Worm (Caenorhabditis elegans) whole organism, L3 larva: ENCODE measurements around the gene gpx-6.

ENCODE experiments used
- ceh-9 ChIP-seq: sonication (generic microtip); optimal IDR thresholded peaks from 2 replicates; lab custom pipeline; 2018; ENCODE audit warnings: missing biosample characterization, missing genetic modification characterization
- mdl-1 ChIP-seq: fragments of 150-350 bp; optimal IDR thresholded peaks from 2 replicates; lab custom pipeline; 2014; ENCODE audit warnings: missing biosample characterization, missing genetic modification characterization

DNA sequence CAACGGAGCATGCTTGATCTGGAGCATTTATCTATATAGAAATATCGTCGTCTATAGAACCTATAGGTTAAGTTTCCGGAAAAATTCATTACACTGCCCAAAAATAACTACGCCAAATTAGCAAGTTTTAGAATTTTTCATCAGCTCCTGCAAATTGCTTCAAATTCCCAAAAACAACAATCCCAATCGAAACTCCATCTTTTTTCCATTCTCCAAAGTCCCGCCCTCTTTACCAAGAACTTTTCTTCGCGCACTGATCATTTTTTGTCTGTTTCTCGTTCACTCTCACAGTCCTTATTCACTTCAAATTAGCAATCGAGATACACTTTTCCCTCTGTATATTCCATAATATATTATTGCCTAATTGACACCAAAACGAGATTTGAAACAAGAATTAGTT, 15.7 kb upstream of the gpx-6 start, which contains the start of gene svh-1:
- no peak for TF ChIP-seq mdl-1
- TF ChIP-seq ceh-9, result no peak
